Fruit fly (Drosophila melanogaster): ENCODE results near the gene btn.

The btn gene

DNA sequence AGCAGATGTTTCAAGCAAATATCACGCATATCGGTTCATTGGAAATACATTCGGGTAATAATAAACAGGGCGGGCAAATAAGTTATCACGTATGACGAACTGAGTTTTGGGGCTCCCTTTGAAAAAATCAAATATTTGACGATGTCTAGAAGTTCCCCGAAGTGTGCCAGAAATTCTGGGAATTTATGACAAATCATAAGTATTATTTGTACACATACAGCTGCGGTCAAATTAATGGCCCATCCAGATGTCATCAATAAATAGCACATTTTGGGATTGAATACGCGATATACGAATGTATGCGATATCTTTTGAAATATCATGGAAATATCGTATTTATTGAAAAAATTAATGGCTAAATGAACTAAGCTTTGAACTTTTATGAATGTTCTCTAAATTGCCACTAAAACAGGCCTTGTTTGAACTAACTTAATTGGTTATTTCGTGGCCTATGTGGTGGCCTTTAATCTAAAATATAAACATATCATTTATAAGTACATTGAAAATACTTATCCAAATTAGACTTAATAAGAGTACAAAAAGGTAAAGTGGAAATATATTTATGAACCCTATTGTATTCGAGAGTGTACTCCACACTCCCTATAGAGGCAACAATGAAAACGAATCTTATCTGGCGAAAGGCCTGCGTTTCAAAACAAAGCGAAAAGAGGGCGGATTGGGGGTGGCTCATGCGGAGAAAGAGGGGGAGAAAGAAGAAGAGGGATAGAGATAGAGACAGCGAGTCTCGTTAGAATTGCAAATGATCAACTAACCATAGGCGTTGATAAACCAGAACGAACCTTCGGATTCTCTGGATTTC is 39.3 kb upstream of the btn start (continued):
- TF ChIP-seq phol (tag; optimal IDR thresholded peaks at IDR 0.05) (peak; percentile 60), Sry-β (GFP tag; optimal IDR thresholded peaks at IDR 0.05) (no peak), MTF-1 (GFP tag; optimal IDR thresholded peaks at IDR 0.05; ENCODE audit: borderline replicate concordance) (no peak), CG2875 (GFP tag; optimal IDR thresholded peaks at IDR 0.05) (peak; percentile 64), CG4854 (GFP tag; optimal IDR thresholded peaks at IDR 0.05) (no peak), CG9437 (GFP tag; optimal IDR thresholded peaks at IDR 0.05) (peak; percentile 36), gcm (GFP tag; optimal IDR thresholded peaks at IDR 0.05) (peak; percentile 38), CG1529 (GFP tag; optimal IDR thresholded peaks at IDR 0.05) (peak; percentile 40), grn (GFP tag; optimal IDR thresholded peaks at IDR 0.05) (no peak), CG11456 (GFP tag; IDR thresholded peaks at IDR 0.05) (no peak), CG13424 (tag; optimal IDR thresholded peaks at IDR 0.05) (peak; percentile 46), CG15011 (GFP tag; optimal IDR thresholded peaks at IDR 0.05) (peak; percentile 23), CG6175 (GFP tag; IDR thresholded peaks at IDR 0.05) (no peak), Sry-δ (GFP tag; optimal IDR thresholded peaks at IDR 0.05) (no peak), D19A (tag; optimal IDR thresholded peaks at IDR 0.05) (peak; percentile 60), CrebB (tag; optimal IDR thresholded peaks at IDR 0.05) (no peak), btn (GFP tag; optimal IDR thresholded peaks at IDR 0.05) (no peak), NK7.1 (GFP tag; optimal IDR thresholded peaks at IDR 0.05) (no peak), CG17568 (GFP tag; optimal IDR thresholded peaks at IDR 0.05) (no peak), Ada2b (GFP tag; IDR thresholded peaks at IDR 0.05) (peak; percentile 20; the same call in 1 of the 2 replicates), ap (GFP tag; IDR thresholded peaks at IDR 0.05) (no peak), Dp (GFP tag; optimal IDR thresholded peaks at IDR 0.05) (no peak), CG2678 (tag; optimal IDR thresholded peaks at IDR 0.05) (peak; percentile 73), CG15479 (GFP tag; optimal IDR thresholded peaks at IDR 0.05) (no peak), CG10565 (GFP tag; optimal IDR thresholded peaks at IDR 0.05) (no peak), dysf (GFP tag; IDR thresholded peaks at IDR 0.05) (no peak), CG3838 (GFP tag; optimal IDR thresholded peaks at IDR 0.05) (no peak), Fer3 (tag; optimal IDR thresholded peaks at IDR 0.05) (no peak), bsh (GFP tag; optimal IDR thresholded peaks at IDR 0.05) (peak in 1 of 2 experiments; percentile 59), CG9876 (GFP tag; optimal IDR thresholded peaks at IDR 0.05) (no peak), Hr3 (GFP tag; optimal IDR thresholded peaks at IDR 0.05) (peak; percentile 28), Gug (GFP tag; IDR thresholded peaks at IDR 0.05) (no peak), trh (GFP tag; optimal IDR thresholded peaks at IDR 0.05) (no peak), CG10979 (tag; optimal IDR thresholded peaks at IDR 0.05) (peak; percentile 74), rib (GFP tag; IDR thresholded peaks at IDR 0.05) (no peak), org-1 (GFP tag; optimal IDR thresholded peaks at IDR 0.05) (peak; percentile 2), sug (tag; optimal IDR thresholded peaks at IDR 0.05) (no peak), fu2 (GFP tag; optimal IDR thresholded peaks at IDR 0.05) (no peak), pfk (GFP tag; optimal IDR thresholded peaks at IDR 0.05) (no peak), CoRest (tag; optimal IDR thresholded peaks at IDR 0.05) (peak; percentile 32), crol (GFP tag; IDR thresholded peaks at IDR 0.05) (peak; percentile 70), PHDP (tag; optimal IDR thresholded peaks at IDR 0.05) (peak; percentile 46), Stat92E (GFP tag; optimal IDR thresholded peaks at IDR 0.05) (peak in 1 of 3 experiments; percentile 86), ab (GFP tag; optimal IDR thresholded peaks at IDR 0.05) (no peak)

All from whole organism, embryonic.